Fruit fly (Drosophila melanogaster): ENCODE measurements around the gene Phyhd1.

Phyhd1 gene

DNA sequence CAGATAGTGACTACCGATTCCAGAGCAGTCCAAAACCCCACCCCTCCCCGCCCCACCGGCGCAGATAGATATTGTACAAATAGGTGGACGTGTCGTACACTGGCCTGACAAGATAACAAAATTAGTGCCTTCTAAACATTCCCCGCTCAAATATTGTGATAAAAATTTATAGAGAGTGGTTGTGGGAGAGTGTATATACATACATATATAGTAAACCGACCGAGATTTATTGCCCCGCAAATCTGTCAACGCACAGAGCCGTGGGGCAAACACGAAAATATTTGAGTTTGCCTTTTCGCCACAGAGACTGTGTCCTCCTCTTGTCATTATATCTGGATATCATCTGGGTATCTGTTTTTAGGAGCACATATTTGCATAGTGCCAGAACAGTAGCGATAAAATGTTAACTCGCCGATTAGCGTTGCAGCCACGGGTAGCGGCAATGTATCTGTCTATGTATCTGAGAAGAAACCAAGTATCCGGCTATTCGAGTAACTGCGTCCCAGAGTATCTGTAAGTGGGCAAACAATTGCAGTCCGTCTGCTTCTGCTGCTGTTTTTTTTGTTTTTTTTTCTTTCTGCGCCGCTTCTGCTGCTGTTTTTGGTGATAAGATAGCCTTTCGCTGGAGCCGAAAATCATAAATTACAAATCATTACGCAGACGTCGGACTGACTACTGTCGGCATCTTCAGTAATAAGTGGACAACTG is 37.5 kb downstream of the Phyhd1 start:
- no peak for TF ChIP-seq CG8478 (optimal IDR thresholded peaks at IDR 0.05)
- no peak for TF ChIP-seq Dll (optimal IDR thresholded peaks at IDR 0.05)
- no peak for TF ChIP-seq EcR (GFP tag; optimal IDR thresholded peaks at IDR 0.05)
- no peak for TF ChIP-seq pan (optimal IDR thresholded peaks at IDR 0.05)
- TF ChIP-seq psq (optimal IDR thresholded peaks at IDR 0.05), result no peak
- TF ChIP-seq usp (GFP tag; optimal IDR thresholded peaks at IDR 0.05), result no peak

DNA sequence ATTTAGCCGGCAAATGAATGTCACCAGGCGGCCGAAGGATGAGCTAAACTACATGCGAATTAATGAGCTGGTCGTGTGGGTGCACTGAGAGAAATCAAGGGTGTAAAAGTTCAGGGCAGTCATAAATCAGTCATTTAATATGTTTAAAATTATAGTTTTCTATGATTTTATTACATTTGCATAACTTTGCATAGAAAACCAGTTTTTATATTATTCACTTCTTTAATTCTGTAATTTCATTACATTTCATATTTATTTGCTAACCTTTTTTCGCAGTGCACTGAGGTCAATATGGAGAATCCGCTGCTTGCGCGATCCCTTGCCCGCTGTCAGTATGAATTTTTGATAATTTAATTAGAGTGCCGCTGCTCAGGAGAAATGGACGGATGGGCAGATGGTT is 39.4 kb downstream of the Phyhd1 start:
- no peak for TF ChIP-seq psq (optimal IDR thresholded peaks at IDR 0.05)
- TF ChIP-seq CG8478 (optimal IDR thresholded peaks at IDR 0.05), result no peak
- no peak for TF ChIP-seq pan (optimal IDR thresholded peaks at IDR 0.05)
- TF ChIP-seq Dll (optimal IDR thresholded peaks at IDR 0.05), result no peak
- no peak for TF ChIP-seq EcR (GFP tag; optimal IDR thresholded peaks at IDR 0.05)
- no peak for TF ChIP-seq usp (GFP tag; optimal IDR thresholded peaks at IDR 0.05)

DNA sequence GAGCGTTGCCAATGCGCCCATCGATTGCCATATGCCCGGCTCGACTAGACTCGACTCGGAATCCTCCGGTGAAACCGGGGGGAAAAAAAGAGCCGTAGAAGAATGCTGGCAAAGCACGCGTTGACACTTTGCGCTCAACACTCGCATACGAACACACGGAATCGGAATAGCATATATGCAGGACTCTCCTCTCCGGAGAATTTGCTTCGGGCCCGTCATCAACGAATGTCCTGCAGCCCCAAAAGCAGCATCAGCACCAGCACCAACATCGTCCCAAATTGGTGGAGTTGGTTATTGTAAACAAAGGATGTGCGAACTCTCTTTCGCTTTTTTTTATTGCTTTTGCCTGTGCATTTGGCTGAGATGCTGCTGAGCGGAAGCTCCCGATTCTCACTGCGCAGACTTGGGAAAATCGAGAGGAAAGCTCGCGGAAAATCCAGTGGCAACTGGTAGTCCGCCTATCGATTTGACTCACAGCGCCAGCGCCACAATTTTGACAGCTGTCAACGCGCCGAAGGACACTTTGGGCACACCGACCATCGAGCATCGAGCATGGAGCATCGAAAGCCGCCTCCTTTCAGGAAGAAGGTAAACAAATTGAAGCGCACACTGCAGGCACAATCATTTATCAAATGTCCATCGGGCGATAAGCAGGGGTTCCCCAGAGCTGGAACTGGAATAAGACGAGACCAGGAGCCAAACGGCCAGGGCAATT is 40.0 kb downstream of the Phyhd1 start:
- TF ChIP-seq psq (optimal IDR thresholded peaks at IDR 0.05) (no peak), EcR (GFP tag; optimal IDR thresholded peaks at IDR 0.05) (no peak), Dll (optimal IDR thresholded peaks at IDR 0.05) (no peak), CG8478 (optimal IDR thresholded peaks at IDR 0.05) (no peak), usp (GFP tag; optimal IDR thresholded peaks at IDR 0.05) (no peak), pan (optimal IDR thresholded peaks at IDR 0.05) (no peak)

DNA sequence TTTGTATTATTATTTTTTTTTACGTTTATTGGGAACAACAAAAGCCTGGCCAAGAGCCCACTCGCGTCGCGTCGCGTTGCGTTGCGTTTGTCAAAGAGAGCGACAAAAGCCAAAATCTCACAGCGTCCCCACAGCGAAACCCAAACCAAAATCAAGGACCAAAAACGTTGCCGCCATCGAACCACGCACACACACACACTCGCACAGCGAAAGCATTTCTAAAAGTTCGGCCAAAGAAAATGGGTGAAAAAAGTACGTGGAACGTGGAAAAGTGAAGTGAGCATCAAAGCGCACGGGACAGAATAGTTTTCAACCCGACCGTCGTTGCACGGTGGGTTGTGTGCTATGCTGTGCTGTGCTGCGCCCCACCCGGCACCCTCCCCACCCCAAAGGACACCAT is 41.3 kb downstream of the Phyhd1 start, which contains the start of gene hth:
hth (minus strand) TSS at position 101 of the 400 bp plus-strand sequence.
- TF ChIP-seq pan (optimal IDR thresholded peaks at IDR 0.05) (no peak), EcR (GFP tag; optimal IDR thresholded peaks at IDR 0.05) (no peak), CG8478 (optimal IDR thresholded peaks at IDR 0.05) (no peak), usp (GFP tag; optimal IDR thresholded peaks at IDR 0.05) (no peak), Dll (optimal IDR thresholded peaks at IDR 0.05) (no peak), psq (optimal IDR thresholded peaks at IDR 0.05) (no peak)

DNA sequence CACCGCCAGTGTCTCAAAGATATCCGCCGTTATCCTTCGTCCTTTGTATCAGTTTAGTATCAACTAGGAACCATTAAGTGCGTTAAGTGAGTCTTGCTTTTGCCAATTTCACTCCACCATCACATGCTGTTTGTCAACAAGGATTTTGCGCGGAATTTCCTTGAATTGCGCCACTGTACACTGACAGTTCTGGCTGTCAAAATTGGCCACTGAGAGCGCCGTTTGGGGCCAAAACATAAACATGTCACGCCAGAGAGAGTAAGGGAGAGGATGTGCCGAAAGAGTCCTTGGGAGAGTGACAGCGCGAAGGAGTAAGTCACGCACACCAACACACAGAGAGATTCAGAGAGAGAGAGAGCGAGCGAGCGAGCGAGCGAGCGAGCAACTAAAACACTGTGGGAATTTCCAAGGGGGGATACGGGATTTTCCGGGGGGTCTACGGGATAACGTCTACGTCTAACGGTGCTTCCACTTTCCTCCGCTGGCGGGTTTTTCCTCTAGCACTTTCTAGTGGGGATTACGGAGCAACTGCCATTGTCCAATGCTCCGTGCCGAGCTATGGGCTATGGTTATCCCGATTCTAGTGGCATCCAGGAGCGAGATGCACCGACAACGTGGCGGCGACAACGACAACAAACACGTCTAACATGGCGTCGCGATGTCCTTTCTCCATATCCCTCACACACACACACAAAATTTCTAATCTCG is 41.9 kb downstream of the Phyhd1 start:
- TF ChIP-seq pan (optimal IDR thresholded peaks at IDR 0.05) (no peak), EcR (GFP tag; optimal IDR thresholded peaks at IDR 0.05) (no peak), CG8478 (optimal IDR thresholded peaks at IDR 0.05) (no peak), Dll (optimal IDR thresholded peaks at IDR 0.05) (no peak), psq (optimal IDR thresholded peaks at IDR 0.05) (no peak), usp (GFP tag; optimal IDR thresholded peaks at IDR 0.05) (no peak)

DNA sequence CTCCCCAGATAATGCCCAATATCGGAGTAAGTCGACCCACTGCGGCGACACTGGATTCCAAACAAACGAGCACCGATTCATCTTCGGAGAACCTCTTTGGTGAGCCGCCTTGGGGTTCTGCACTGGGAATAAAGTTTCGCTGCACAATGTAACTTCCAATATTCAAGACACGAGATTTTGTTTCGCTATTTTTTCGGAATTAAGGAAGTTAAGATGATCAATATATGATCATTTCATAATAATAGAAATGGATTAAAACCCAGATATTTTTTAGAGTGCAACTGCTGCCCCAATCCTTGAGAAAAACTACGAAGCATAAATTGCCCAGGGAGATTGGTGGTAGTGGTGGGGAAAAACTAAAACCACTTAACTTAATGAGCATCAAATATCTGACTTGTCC is 44.7 kb downstream of the Phyhd1 start:
- TF ChIP-seq pan (optimal IDR thresholded peaks at IDR 0.05), result no peak
- TF ChIP-seq usp (GFP tag; optimal IDR thresholded peaks at IDR 0.05), result no peak
- TF ChIP-seq Dll (optimal IDR thresholded peaks at IDR 0.05), result no peak
- TF ChIP-seq CG8478 (optimal IDR thresholded peaks at IDR 0.05), result no peak
- TF ChIP-seq psq (optimal IDR thresholded peaks at IDR 0.05), result no peak
- no peak for TF ChIP-seq EcR (GFP tag; optimal IDR thresholded peaks at IDR 0.05)

DNA sequence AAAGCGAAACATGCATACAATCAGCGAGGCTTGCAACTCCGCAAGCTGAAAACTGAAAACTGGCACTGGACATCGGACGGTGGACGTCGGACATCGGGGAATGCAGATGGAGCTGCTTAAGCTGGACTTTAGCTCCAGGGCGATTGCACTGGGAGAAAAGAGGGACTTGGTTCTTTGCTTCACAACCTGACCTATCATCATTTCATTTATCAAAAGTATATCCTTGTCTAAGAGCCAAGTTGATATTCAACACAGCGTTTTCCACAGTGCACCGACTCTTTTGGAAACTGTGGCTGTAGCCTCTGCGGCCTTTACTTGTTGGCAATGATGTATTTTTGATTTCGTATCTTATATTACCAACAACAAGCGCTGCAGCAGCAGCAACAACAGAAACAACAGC is 46.9 kb downstream of the Phyhd1 start:
- TF ChIP-seq EcR (GFP tag; optimal IDR thresholded peaks at IDR 0.05) (no peak), CG8478 (optimal IDR thresholded peaks at IDR 0.05) (no peak), usp (GFP tag; optimal IDR thresholded peaks at IDR 0.05) (no peak), psq (optimal IDR thresholded peaks at IDR 0.05) (no peak), Dll (optimal IDR thresholded peaks at IDR 0.05) (no peak), pan (optimal IDR thresholded peaks at IDR 0.05) (no peak)

DNA sequence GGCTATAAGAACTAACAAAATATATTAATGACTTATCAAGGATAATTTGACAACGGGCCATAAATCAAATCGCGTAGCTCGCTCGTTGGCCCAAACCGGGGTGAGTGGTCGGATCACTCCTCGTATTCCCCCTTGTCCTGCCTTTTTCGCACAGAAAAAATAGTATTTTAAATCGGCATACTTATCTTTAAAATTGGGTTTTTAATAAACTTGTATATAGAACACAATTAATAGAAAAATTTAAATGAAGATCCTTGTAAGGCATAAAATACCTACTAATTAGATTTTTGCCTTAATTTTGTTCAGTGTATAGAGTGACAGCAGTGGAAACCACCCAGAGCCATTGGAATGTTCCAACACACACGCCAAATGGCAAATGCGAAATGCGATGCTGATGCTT is 48.9 kb downstream of the Phyhd1 start:
- TF ChIP-seq EcR (GFP tag; optimal IDR thresholded peaks at IDR 0.05) (no peak), psq (optimal IDR thresholded peaks at IDR 0.05) (no peak), usp (GFP tag; optimal IDR thresholded peaks at IDR 0.05) (no peak), pan (optimal IDR thresholded peaks at IDR 0.05) (no peak), Dll (optimal IDR thresholded peaks at IDR 0.05) (no peak), CG8478 (optimal IDR thresholded peaks at IDR 0.05) (no peak)

dm6 chr3R:10629973-10630372 is 50.8 kb downstream of the Phyhd1 start:
- no peak for TF ChIP-seq CG8478 (optimal IDR thresholded peaks at IDR 0.05)
- no peak for TF ChIP-seq pan (optimal IDR thresholded peaks at IDR 0.05)
- TF ChIP-seq EcR (GFP tag; optimal IDR thresholded peaks at IDR 0.05), result no peak
- no peak for TF ChIP-seq usp (GFP tag; optimal IDR thresholded peaks at IDR 0.05)
- TF ChIP-seq psq (optimal IDR thresholded peaks at IDR 0.05), result no peak
- TF ChIP-seq Dll (optimal IDR thresholded peaks at IDR 0.05), result no peak

DNA sequence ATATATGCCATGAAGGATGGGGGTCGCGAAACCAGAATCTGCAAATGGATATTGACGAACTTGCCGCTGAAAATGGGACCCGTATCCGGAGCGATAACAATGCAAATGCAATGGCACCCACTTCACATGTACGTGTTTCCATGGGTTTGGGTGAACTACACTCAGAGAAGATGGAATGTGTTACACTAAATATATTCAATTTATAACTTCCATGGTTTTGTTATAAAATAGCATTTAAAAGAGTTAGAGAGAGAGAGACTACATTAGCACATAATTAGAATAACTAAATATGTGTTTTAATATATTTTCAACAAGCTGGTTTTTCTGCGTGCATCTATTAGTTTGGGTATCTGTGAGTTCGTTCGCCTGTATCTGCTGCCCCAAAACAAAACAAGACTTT is 52.5 kb downstream of the Phyhd1 start:
- no peak for TF ChIP-seq CG8478 (optimal IDR thresholded peaks at IDR 0.05)
- TF ChIP-seq psq (optimal IDR thresholded peaks at IDR 0.05), result no peak
- no peak for TF ChIP-seq Dll (optimal IDR thresholded peaks at IDR 0.05)
- no peak for TF ChIP-seq usp (GFP tag; optimal IDR thresholded peaks at IDR 0.05)
- TF ChIP-seq EcR (GFP tag; optimal IDR thresholded peaks at IDR 0.05), result no peak
- TF ChIP-seq pan (optimal IDR thresholded peaks at IDR 0.05), result no peak

All from whole organism.